Fruit fly (Drosophila melanogaster): ENCODE data around the gene CG34126.

DNA sequence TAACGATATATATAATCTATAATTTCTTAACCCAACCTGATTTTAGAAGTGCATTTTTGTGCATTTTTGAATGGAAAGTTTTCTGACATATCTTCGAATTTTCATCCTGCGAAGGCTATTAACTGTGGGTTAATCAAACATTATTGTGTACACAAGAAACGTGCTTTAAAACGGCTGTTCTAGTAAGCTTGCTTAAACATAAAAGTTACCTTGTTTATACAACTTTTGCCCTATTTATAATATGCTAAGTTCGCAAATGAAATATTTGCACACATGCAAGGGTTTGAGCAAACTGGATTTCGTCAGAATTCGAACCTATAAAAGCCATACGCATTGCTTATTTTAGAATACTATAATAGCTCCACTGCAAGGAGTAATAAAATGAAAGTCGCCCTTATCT is 44.4 kb upstream of the CG34126 start, which contains the start of gene Sgs1:
- TF ChIP-seq CG10669 (GFP tag; optimal IDR thresholded peaks at IDR 0.05), result no peak
- TF ChIP-seq dac (GFP tag; optimal IDR thresholded peaks at IDR 0.05), result no peak
- TF ChIP-seq CG6163 (GFP tag; IDR thresholded peaks at IDR 0.05), result no peak
- no peak for TF ChIP-seq Hr38 (GFP tag; optimal IDR thresholded peaks at IDR 0.05)
- TF ChIP-seq Hr39 (GFP tag; optimal IDR thresholded peaks at IDR 0.05), result no peak
- no peak for TF ChIP-seq fd85E (GFP tag; optimal IDR thresholded peaks at IDR 0.05)
- TF ChIP-seq Blimp-1 (GFP tag; optimal IDR thresholded peaks at IDR 0.05), result no peak

Measured in whole organism, prepupa.